Fruit fly (Drosophila melanogaster) whole organism, embryonic: ENCODE measurements around the gene CG6398.
A peak's percentile ranks its signal among the peaks of the same experiment; 100 is the strongest.

Experiments used
- CG10366 ChIP-seq: fragments of 200-800 bp; sonication (Bioruptor generic); IDR thresholded peaks from 2 replicates; pipeline ENCODE4 v1.3.6; 2022; ENCODE audit warnings: missing biosample characterization, missing genetic modification characterization
- CG10565 ChIP-seq: fragments of 200-800 bp; sonication (Bioruptor generic); optimal IDR thresholded peaks from 3 replicates; lab custom pipeline; 2016; ENCODE audit warnings: missing biosample characterization, mild to moderate bottlenecking, missing genetic modification characterization
- CG12236 ChIP-seq: fragments of 200-800 bp; sonication (Bioruptor generic); optimal IDR thresholded peaks from 2 replicates; lab custom pipeline; 2016; ENCODE audit warnings: missing biosample characterization, missing genetic modification characterization
- CG12659 ChIP-seq: fragments of 200-800 bp; sonication (Bioruptor generic); optimal IDR thresholded peaks from 3 replicates; lab custom pipeline; 2017; ENCODE audit warnings: mild to moderate bottlenecking, missing biosample characterization, missing genetic modification reagents, missing genetic modification characterization
- CG13123 ChIP-seq: fragments of 200-800 bp; sonication (Bioruptor generic); optimal IDR thresholded peaks from 2 replicates; lab custom pipeline; 2016; ENCODE audit warnings: missing biosample characterization, missing genetic modification characterization
- CG14710 ChIP-seq: fragments of 200-800 bp; sonication (Bioruptor generic); optimal IDR thresholded peaks from 3 replicates; lab custom pipeline; 2019; ENCODE audit warnings: missing biosample characterization, mild to moderate bottlenecking, missing genetic modification characterization, moderate library complexity
- CG14965 ChIP-seq: fragments of 200-800 bp; sonication (Bioruptor generic); optimal IDR thresholded peaks from 2 replicates; lab custom pipeline; 2016; ENCODE audit warnings: missing biosample characterization, missing genetic modification characterization, borderline replicate concordance
- CG1602 ChIP-seq: fragments of 200-800 bp; sonication (Bioruptor generic); optimal IDR thresholded peaks from 3 replicates; lab custom pipeline; 2016; ENCODE audit warnings: missing biosample characterization, missing genetic modification characterization
- CG1603 ChIP-seq: fragments of 200-800 bp; sonication (Bioruptor generic); optimal IDR thresholded peaks from 2 replicates; lab custom pipeline; 2019; ENCODE audit warnings: missing biosample characterization, mild to moderate bottlenecking, missing genetic modification characterization, moderate library complexity
- CG1647 ChIP-seq: fragments of 200-800 bp; sonication (Bioruptor generic); optimal IDR thresholded peaks from 3 replicates; lab custom pipeline; 2016; ENCODE audit warnings: missing biosample characterization, missing genetic modification characterization
- CG16863 ChIP-seq: fragments of 200-800 bp; sonication (Bioruptor generic); optimal IDR thresholded peaks from 3 replicates; lab custom pipeline; 2016; ENCODE audit warnings: missing biosample characterization, missing genetic modification characterization
- CG17186 ChIP-seq: fragments of 200-800 bp; sonication (Bioruptor generic); optimal IDR thresholded peaks from 3 replicates; lab custom pipeline; 2017; ENCODE audit warnings: missing biosample characterization, missing genetic modification reagents, missing genetic modification characterization
- CG18619 ChIP-seq: fragments of 200-800 bp; sonication (Bioruptor generic); optimal IDR thresholded peaks from 3 replicates; lab custom pipeline; 2017; ENCODE audit warnings: missing biosample characterization, mild to moderate bottlenecking, missing genetic modification characterization
- CG2199 ChIP-seq: fragments of 200-800 bp; sonication (Bioruptor generic); IDR thresholded peaks from 3 replicates; pipeline ENCODE4 v1.3.6; 2022; ENCODE audit warnings: missing biosample characterization, missing genetic modification characterization
- CG2202 ChIP-seq: fragments of 200-800 bp; sonication (Bioruptor generic); optimal IDR thresholded peaks from 2 replicates; lab custom pipeline; 2018; ENCODE audit warnings: missing biosample characterization, mild to moderate bottlenecking, missing genetic modification characterization
- CG2889 ChIP-seq: fragments of 200-800 bp; sonication (Bioruptor generic); IDR thresholded peaks from 3 replicates; pipeline ENCODE4 v1.3.6; 2022; ENCODE audit warnings: missing biosample characterization, missing genetic modification characterization
- CG31441 ChIP-seq: fragments of 200-800 bp; sonication (Bioruptor generic); IDR thresholded peaks from 2 replicates; pipeline ENCODE4 v1.3.6; 2022; ENCODE audit warnings: missing biosample characterization, missing genetic modification characterization
- CG34224 ChIP-seq: fragments of 200-800 bp; sonication (Bioruptor generic); IDR thresholded peaks from 3 replicates; pipeline ENCODE4 v1.3.6; 2022; ENCODE audit warnings: missing biosample characterization, missing genetic modification characterization; ENCODE audit not compliant: partially characterized antibody
- CG3726 ChIP-seq: fragments of 200-800 bp; sonication (Bioruptor generic); IDR thresholded peaks from 3 replicates; pipeline ENCODE4, ENCODE4 v1.3.6; 2022; ENCODE audit warnings: missing biosample characterization, missing genetic modification characterization
- CG4328 ChIP-seq: fragments of 200-800 bp; sonication (Bioruptor generic); optimal IDR thresholded peaks from 3 replicates; lab custom pipeline; 2017; ENCODE audit warnings: missing biosample characterization, missing genetic modification reagents, missing genetic modification characterization
- CG6854 ChIP-seq: fragments of 200-800 bp; sonication (Bioruptor generic); optimal IDR thresholded peaks from 3 replicates; lab custom pipeline; 2017; ENCODE audit warnings: missing biosample characterization, mild to moderate bottlenecking, missing genetic modification characterization
- CG7745 ChIP-seq: fragments of 200-800 bp; sonication (Bioruptor generic); optimal IDR thresholded peaks from 2 replicates; lab custom pipeline; 2018; ENCODE audit warnings: missing biosample characterization, mild to moderate bottlenecking, missing genetic modification characterization, moderate library complexity
- CG7786 ChIP-seq: fragments of 200-800 bp; sonication (Bioruptor generic); optimal IDR thresholded peaks from 2 replicates; lab custom pipeline; 2016; ENCODE audit warnings: missing biosample characterization, missing genetic modification characterization
- CG9876 ChIP-seq: fragments of 200-800 bp; sonication (Bioruptor generic); optimal IDR thresholded peaks from 2 replicates; lab custom pipeline; 2016; ENCODE audit warnings: missing biosample characterization, missing genetic modification characterization
- CrebB ChIP-seq: fragments of 200-800 bp; sonication (Bioruptor generic); optimal IDR thresholded peaks from 3 replicates; lab custom pipeline; 2018; ENCODE audit warnings: missing biosample characterization, mild to moderate bottlenecking, missing genetic modification characterization
- Fer1 ChIP-seq: fragments of 200-800 bp; sonication (Bioruptor generic); optimal IDR thresholded peaks from 2 replicates; lab custom pipeline; 2017; ENCODE audit warnings: missing biosample characterization, mild to moderate bottlenecking, missing genetic modification characterization
- Hr51 ChIP-seq, 2 experiments: fragments of 200-800 bp; sonication (Bioruptor generic); optimal IDR thresholded peaks; 2 replicates in 1 of 2; 3 replicates in 1 of 2; lab custom pipeline; 2016 to 2018; ENCODE audit warnings: missing biosample characterization in 2 of 2, missing genetic modification characterization in 2 of 2, mild to moderate bottlenecking in 1 of 2, moderate library complexity in 1 of 2
- MESR4 ChIP-seq: fragments of 200-800 bp; sonication (Bioruptor generic); optimal IDR thresholded peaks from 2 replicates; lab custom pipeline; 2018; ENCODE audit warnings: missing biosample characterization, mild to moderate bottlenecking, missing genetic modification characterization, moderate library complexity
- Ravus ChIP-seq: fragments of 200-800 bp; sonication (Bioruptor generic); IDR thresholded peaks from 2 replicates; pipeline ENCODE4 v1.3.6; 2022; ENCODE audit warnings: missing biosample characterization, missing genetic modification characterization
- Spps ChIP-seq: fragments of 200-800 bp; sonication (Bioruptor generic); optimal IDR thresholded peaks from 2 replicates; lab custom pipeline; 2018; ENCODE audit warnings: missing biosample characterization, mild to moderate bottlenecking, missing genetic modification characterization
- Vsx1 ChIP-seq: fragments of 200-800 bp; sonication (Bioruptor generic); optimal IDR thresholded peaks from 2 replicates; lab custom pipeline; 2017; ENCODE audit warnings: missing biosample characterization, mild to moderate bottlenecking, missing genetic modification characterization, missing genetic modification reagents
- YL-1 ChIP-seq: fragments of 200-800 bp; sonication (Bioruptor generic); optimal IDR thresholded peaks from 3 replicates; lab custom pipeline; 2017; ENCODE audit warnings: missing biosample characterization, mild to moderate bottlenecking, missing genetic modification characterization
- ap ChIP-seq: fragments of 200-800 bp; sonication (Bioruptor generic); IDR thresholded peaks from 2 replicates; pipeline ENCODE4 v1.3.6; 2022; ENCODE audit warnings: missing biosample characterization, missing genetic modification characterization
- crc ChIP-seq: fragments of 200-800 bp; sonication (Bioruptor generic); optimal IDR thresholded peaks from 2 replicates; lab custom pipeline; 2016; ENCODE audit warnings: missing biosample characterization, missing genetic modification characterization
- esg ChIP-seq: fragments of 200-800 bp; sonication (Bioruptor generic); conservative IDR thresholded peaks from 2 replicates; pipeline ENCODE4 v1.3.6; 2022; ENCODE audit warnings: missing biosample characterization, missing genetic modification characterization
- gt ChIP-seq: fragments of 200-800 bp; sonication (Bioruptor generic); IDR thresholded peaks from 2 replicates; pipeline ENCODE4 v1.3.6; 2022; ENCODE audit warnings: missing biosample characterization, missing genetic modification characterization
- ind ChIP-seq: fragments of 200-800 bp; sonication (Bioruptor generic); optimal IDR thresholded peaks from 3 replicates; lab custom pipeline; 2016; ENCODE audit warnings: missing biosample characterization, missing genetic modification characterization
- inv ChIP-seq: fragments of 200-800 bp; sonication (Bioruptor generic); IDR thresholded peaks from 2 replicates; pipeline ENCODE4 v1.3.6; 2022; ENCODE audit warnings: missing biosample characterization, missing genetic modification characterization; ENCODE audit not compliant: partially characterized antibody
- jumu ChIP-seq: fragments of 200-800 bp; sonication (Bioruptor generic); optimal IDR thresholded peaks from 3 replicates; lab custom pipeline; 2016; ENCODE audit warnings: missing biosample characterization, missing genetic modification characterization
- lola ChIP-seq, 3 experiments: fragments of >200 bp in 2 of 3; fragments of 200-800 bp in 1 of 3; sonication (Bioruptor generic) in 1 of 3; optimal IDR thresholded peaks; 2 replicates each; lab custom pipeline; 2017 to 2019; ENCODE audit warnings: missing biosample characterization in 3 of 3, missing genetic modification characterization in 3 of 3, mild to moderate bottlenecking in 1 of 3, moderate library complexity in 1 of 3
- pros ChIP-seq: fragments of 200-800 bp; sonication (Bioruptor generic); optimal IDR thresholded peaks from 3 replicates; lab custom pipeline; 2019; ENCODE audit warnings: missing biosample characterization, mild to moderate bottlenecking, missing genetic modification characterization, moderate library complexity
- pum ChIP-seq: fragments of 200-800 bp; sonication (Bioruptor generic); optimal IDR thresholded peaks from 2 replicates; lab custom pipeline; 2016; ENCODE audit warnings: missing biosample characterization, missing genetic modification characterization
- sisA ChIP-seq: fragments of 200-800 bp; sonication (Bioruptor generic); IDR thresholded peaks from 2 replicates; pipeline ENCODE4 v1.3.6; 2022; ENCODE audit warnings: missing biosample characterization, missing genetic modification characterization
- stc ChIP-seq: fragments of 200-800 bp; sonication (Bioruptor generic); IDR thresholded peaks from 2 replicates; pipeline ENCODE4 v1.3.6; 2022; ENCODE audit warnings: missing biosample characterization, missing genetic modification characterization
- trem ChIP-seq: fragments of 200-800 bp; optimal IDR thresholded peaks from 3 replicates; lab custom pipeline; 2019; ENCODE audit warnings: missing biosample characterization, mild to moderate bottlenecking, missing genetic modification characterization, moderate library complexity
- ttk ChIP-seq: fragments of 200-800 bp; sonication (Bioruptor generic); IDR thresholded peaks from 2 replicates; pipeline ENCODE4 v2.1.2; 2022; ENCODE audit warnings: missing biosample characterization, missing genetic modification characterization
- wdn ChIP-seq: fragments of 200-800 bp; sonication (Bioruptor generic); IDR thresholded peaks from 2 replicates; pipeline ENCODE4 v1.3.6; 2022; ENCODE audit warnings: missing biosample characterization, missing genetic modification characterization
- zfh2 ChIP-seq: fragments of 200-800 bp; sonication (Bioruptor generic); optimal IDR thresholded peaks from 2 replicates; lab custom pipeline; 2016; ENCODE audit warnings: missing biosample characterization, missing genetic modification characterization

The CG6398 gene

DNA sequence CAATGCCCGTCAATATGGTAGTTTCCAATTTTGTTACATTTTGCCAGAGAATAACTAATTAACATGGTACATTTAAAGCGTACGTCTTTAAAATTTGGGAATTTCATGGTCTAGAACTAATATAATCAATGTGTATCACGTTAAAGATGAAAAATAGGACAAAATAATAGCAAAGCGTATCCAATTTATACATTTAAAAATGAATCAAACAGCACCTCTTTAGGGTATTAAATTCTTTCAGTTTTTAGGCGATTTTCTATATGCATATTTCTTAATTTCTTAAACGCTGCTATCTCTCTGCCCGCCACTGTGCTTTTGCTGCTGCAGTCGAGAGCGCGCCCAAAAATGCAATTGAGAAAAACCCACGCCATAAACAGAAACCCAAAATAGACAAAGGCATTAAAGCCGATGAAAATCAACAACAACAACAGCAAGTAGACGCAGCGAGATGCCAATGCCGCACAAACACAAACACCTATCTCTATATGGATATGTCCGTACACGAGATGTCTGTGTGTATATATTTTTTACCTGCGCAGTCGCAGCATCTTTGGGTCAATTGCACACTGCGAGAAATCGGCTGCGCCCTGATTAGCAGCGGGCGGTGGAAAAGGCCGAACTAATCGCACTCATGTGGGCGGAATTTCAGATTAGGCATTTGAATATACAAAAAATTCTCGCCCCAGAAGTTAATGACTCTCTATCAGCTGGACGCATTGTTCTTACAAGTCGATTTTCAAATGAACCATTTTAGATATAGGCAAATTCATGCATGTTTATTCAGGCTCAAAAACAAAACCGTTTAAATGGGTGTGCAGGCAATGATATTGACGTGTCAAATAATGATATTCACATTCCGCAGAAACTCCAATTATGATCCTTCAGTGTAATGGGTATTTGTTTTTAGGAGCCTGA lies 1.3 kb upstream of the CG6398 start (continued):
- TF ChIP-seq YL-1 (GFP tag; lab: Kevin White, UChicago) = no peak
- TF ChIP-seq CG14965 (GFP tag; lab: Kevin White, UChicago) = no peak
- TF ChIP-seq CG9876 (GFP tag; lab: Kevin White, UChicago) = no peak
- peak; percentile 84 for TF ChIP-seq CG31441 (GFP tag; lab: Robert Waterston, UW)
- TF ChIP-seq CG1647 (GFP tag; lab: Kevin White, UChicago) = no peak
- TF ChIP-seq ap = peak; percentile 41; the same call in 1 of the 2 replicates
- peak; percentile 16 for TF ChIP-seq Fer1
- peak; percentile 34 for TF ChIP-seq CG18619 (GFP tag; lab: Kevin White, UChicago)
- TF ChIP-seq CG1602 (GFP tag; lab: Kevin White, UChicago) = peak; percentile 64
- peak; percentile 58 for TF ChIP-seq Spps (tag; lab: Kevin White, UChicago)
- TF ChIP-seq CG14710 (tag; lab: Kevin White, UChicago) = peak; percentile 85
- peak in 1 of 3 experiments; percentile 87 for TF ChIP-seq lola (GFP tag; optimal IDR thresholded peaks at IDR 0.05; lab: Kevin White, UChicago)
- no peak for TF ChIP-seq CrebB (tag; lab: Kevin White, UChicago)
- TF ChIP-seq MESR4 (GFP tag; lab: Kevin White, UChicago) = no peak
- no peak for TF ChIP-seq CG34224 (GFP tag; lab: Robert Waterston, UW)
- TF ChIP-seq Hr51 (GFP tag; optimal IDR thresholded peaks at IDR 0.05; lab: Kevin White, UChicago) = peak in 1 of 2 experiments; percentile 74
- TF ChIP-seq CG6854 (GFP tag; lab: Kevin White, UChicago) = no peak
- peak; percentile 10 for TF ChIP-seq CG12236 (GFP tag; lab: Kevin White, UChicago)
- no peak for TF ChIP-seq ind
- peak; percentile 45 for TF ChIP-seq CG1603 (tag; lab: Kevin White, UChicago)
- TF ChIP-seq crc = no peak
- TF ChIP-seq esg = peak; percentile 50; the same call in 1 of the 2 replicates
- TF ChIP-seq wdn (GFP tag; lab: Robert Waterston, UW) = no peak
- TF ChIP-seq Ravus (GFP tag; lab: Robert Waterston, UW) = no peak
- TF ChIP-seq CG10366 (GFP tag; lab: Robert Waterston, UW) = peak; percentile 19; the same call in 1 of the 2 replicates
- no peak for TF ChIP-seq zfh2 (GFP tag; lab: Kevin White, UChicago)
- peak; percentile 18 for TF ChIP-seq jumu (GFP tag; lab: Kevin White, UChicago)
- no peak for TF ChIP-seq CG10565
- peak; percentile 71 for TF ChIP-seq trem
- no peak for TF ChIP-seq inv (GFP tag; lab: Robert Waterston, UW)
- no peak for TF ChIP-seq CG2199
- TF ChIP-seq CG12659 = peak; percentile 36
- no peak for TF ChIP-seq CG7786 (GFP tag; lab: Kevin White, UChicago)
- TF ChIP-seq CG3726 (GFP tag; lab: Robert Waterston, UW) = no peak
- TF ChIP-seq CG2202 (tag; lab: Kevin White, UChicago) = peak; percentile 55
- TF ChIP-seq pum (GFP tag; lab: Kevin White, UChicago) = peak; percentile 18
- TF ChIP-seq CG13123 = no peak
- peak; percentile 72 for TF ChIP-seq pros (GFP tag; lab: Kevin White, UChicago)
- peak; percentile 40 for TF ChIP-seq CG16863 (GFP tag; lab: Kevin White, UChicago)
- no peak for TF ChIP-seq stc
- TF ChIP-seq sisA (GFP tag; lab: Robert Waterston, UW) = peak; percentile 38
- no peak for TF ChIP-seq CG17186 (GFP tag; lab: Kevin White, UChicago)
- TF ChIP-seq gt (GFP tag; lab: Robert Waterston, UW) = no peak
- TF ChIP-seq CG4328 = peak; percentile 18
- no peak for TF ChIP-seq CG7745 (tag; lab: Kevin White, UChicago)
- 0 out of 2 replicates have a peak, but pooled peaks have one; percentile 9 for TF ChIP-seq ttk (GFP tag; lab: Robert Waterston, UW)
- TF ChIP-seq CG2889 = no peak
- peak; percentile 22 for TF ChIP-seq Vsx1 (GFP tag; lab: Kevin White, UChicago)
